Worm (Caenorhabditis elegans) whole organism, early embryonic: ENCODE results near the gene ndus-8.

Experiments
- B0310.2 ChIP-seq: sonication (generic microtip); optimal IDR thresholded peaks from 2 replicates; lab custom pipeline; 2016; ENCODE audit warnings: mild to moderate bottlenecking, missing genetic modification characterization, missing compliant biosample characterization
- F13C5.2 ChIP-seq: sonication (generic microtip); optimal IDR thresholded peaks from 2 replicates; lab custom pipeline; 2017; ENCODE audit warnings: mild to moderate bottlenecking, missing genetic modification characterization, inconsistent platforms, missing compliant biosample characterization
- aly-1 ChIP-seq: sonication (generic microtip); optimal IDR thresholded peaks from 2 replicates; lab custom pipeline; 2016; ENCODE audit warnings: missing genetic modification characterization, missing compliant biosample characterization
- ama-1 ChIP-seq: fragments of 150-350 bp; optimal IDR thresholded peaks from 2 replicates; lab custom pipeline; 2014
- ceh-13 ChIP-seq: fragments of 200-800 bp; sonication (Bioruptor generic); optimal IDR thresholded peaks from 2 replicates; lab custom pipeline; 2018; ENCODE audit warnings: mild to moderate bottlenecking, missing genetic modification characterization, missing compliant biosample characterization
- ceh-36 ChIP-seq: sonication (generic microtip); optimal IDR thresholded peaks from 2 replicates; lab custom pipeline; 2016; ENCODE audit warnings: missing genetic modification characterization, inconsistent platforms, missing compliant biosample characterization
- ets-7 ChIP-seq: sonication (generic microtip); optimal IDR thresholded peaks from 2 replicates; lab custom pipeline; 2016; ENCODE audit warnings: missing genotype, missing genetic modification characterization, missing compliant biosample characterization
- flt-1 ChIP-seq: fragments of 200-800 bp; sonication (Bioruptor generic); IDR thresholded peaks from 2 replicates; pipeline ENCODE4 v1.3.6; 2022; ENCODE audit warnings: missing genetic modification characterization, missing compliant biosample characterization
- hmbx-1 ChIP-seq: sonication (generic microtip); optimal IDR thresholded peaks from 2 replicates; lab custom pipeline; 2016; ENCODE audit warnings: mild to moderate bottlenecking, missing genetic modification characterization, missing compliant biosample characterization
- hmg-4 ChIP-seq: fragments of 200-800 bp; sonication (Bioruptor generic); optimal IDR thresholded peaks from 2 replicates; lab custom pipeline; 2018; ENCODE audit warnings: mild to moderate bottlenecking, missing genetic modification characterization, missing compliant biosample characterization
- hnd-1 ChIP-seq: sonication (generic microtip); optimal IDR thresholded peaks from 2 replicates; lab custom pipeline; 2016; ENCODE audit warnings: missing genetic modification characterization, missing compliant biosample characterization
- pes-1 ChIP-seq: fragments of 200-800 bp; sonication (Bioruptor generic); IDR thresholded peaks from 2 replicates; pipeline ENCODE4 v1.3.6; 2022; ENCODE audit warnings: missing genetic modification reagents, missing genetic modification characterization, missing compliant biosample characterization
- scrt-1 ChIP-seq: fragments of 200-800 bp; sonication (Bioruptor generic); IDR thresholded peaks from 2 replicates; pipeline ENCODE4 v1.3.6; 2022; ENCODE audit warnings: missing genetic modification characterization, missing compliant biosample characterization
- sea-1 ChIP-seq: fragments of 200-800 bp; sonication (Bioruptor generic); conservative IDR thresholded peaks from 2 replicates; pipeline ENCODE4 v1.3.6; 2022; ENCODE audit warnings: missing genetic modification characterization, missing compliant biosample characterization
- tbx-11 ChIP-seq: fragments of 200-800 bp; sonication (Bioruptor generic); IDR thresholded peaks from 2 replicates; pipeline ENCODE4 v1.3.6; 2022; ENCODE audit warnings: missing genetic modification characterization, missing compliant biosample characterization
- tbx-37 ChIP-seq: fragments of 200-800 bp; sonication (Bioruptor generic); conservative IDR thresholded peaks from 2 replicates; pipeline ENCODE4 v1.3.6; 2022; ENCODE audit warnings: missing genetic modification reagents, missing genetic modification characterization, missing compliant biosample characterization
- tra-4 ChIP-seq: sonication (generic microtip); optimal IDR thresholded peaks from 2 replicates; lab custom pipeline; 2017; ENCODE audit warnings: missing genetic modification characterization, missing compliant biosample characterization

Gene ndus-8

DNA sequence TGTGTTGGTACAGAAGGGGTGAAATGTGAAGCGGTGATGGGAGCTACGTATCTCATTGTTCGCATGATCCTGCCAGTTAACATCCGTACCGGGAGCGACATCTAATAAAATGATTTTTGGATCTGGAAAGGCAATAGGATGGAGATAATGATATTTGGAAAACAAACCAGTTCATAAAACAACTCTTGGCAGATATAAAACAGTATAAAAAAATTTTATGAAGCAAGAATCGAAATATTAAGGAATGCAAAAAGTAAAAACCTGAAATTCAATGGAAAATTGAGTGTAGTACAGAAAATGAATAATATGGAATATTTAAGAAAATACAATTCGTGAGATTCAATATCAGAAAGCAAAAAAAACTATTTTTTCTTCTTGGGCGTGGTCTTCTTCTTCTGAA is 7.4 kb downstream of the ndus-8 start, which contains the start of gene hsp-75:
Gene hsp-75, minus strand, starts transcription at position 101 of the 400 bp plus-strand sequence.
- TF ChIP-seq B0310.2 (tag; lab: Kevin White, UChicago): no peak
- no peak for TF ChIP-seq aly-1 (tag; lab: Kevin White, UChicago)
- TF ChIP-seq ama-1 (lab: Kevin White, UChicago): no peak

DNA sequence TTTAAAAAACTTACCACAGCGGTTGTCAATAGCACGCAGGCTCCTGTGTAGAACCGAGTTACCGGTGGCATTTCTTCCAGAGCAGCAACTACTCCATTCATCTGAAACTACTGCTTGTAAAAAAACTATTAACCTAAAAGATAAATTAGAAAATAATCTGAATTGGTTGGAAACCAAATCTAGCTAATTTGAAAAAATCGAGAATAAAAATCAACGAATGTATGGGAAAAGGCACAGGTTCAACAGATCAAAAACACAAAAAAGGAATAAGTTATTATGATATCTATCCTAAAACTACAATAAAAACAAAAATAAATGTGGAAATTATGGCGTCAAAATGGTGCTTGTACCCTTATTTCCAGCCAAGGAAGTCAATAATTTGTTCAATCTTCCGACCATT is 11.0 kb downstream of the ndus-8 start, which contains the start of gene der-2:
Gene der-2, minus strand, starts transcription at position 101 of the 400 bp plus-strand sequence.
- TF ChIP-seq sea-1 (GFP tag; lab: Robert Waterston, UW) (no peak), flt-1 (GFP tag; lab: Robert Waterston, UW) (no peak), ama-1 (lab: Kevin White, UChicago) (no peak), hmg-4 (GFP tag; lab: Kevin White, UChicago) (no peak), hnd-1 (tag; lab: Kevin White, UChicago) (no peak), pes-1 (GFP tag; lab: Robert Waterston, UW) (no peak), tra-4 (tag; lab: Kevin White, UChicago) (no peak), hmbx-1 (tag; lab: Kevin White, UChicago) (no peak), ets-7 (no peak), ceh-13 (GFP tag; lab: Kevin White, UChicago) (no peak), aly-1 (tag; lab: Kevin White, UChicago) (no peak), B0310.2 (tag; lab: Kevin White, UChicago) (no peak), tbx-11 (GFP tag; lab: Robert Waterston, UW) (no peak)

DNA sequence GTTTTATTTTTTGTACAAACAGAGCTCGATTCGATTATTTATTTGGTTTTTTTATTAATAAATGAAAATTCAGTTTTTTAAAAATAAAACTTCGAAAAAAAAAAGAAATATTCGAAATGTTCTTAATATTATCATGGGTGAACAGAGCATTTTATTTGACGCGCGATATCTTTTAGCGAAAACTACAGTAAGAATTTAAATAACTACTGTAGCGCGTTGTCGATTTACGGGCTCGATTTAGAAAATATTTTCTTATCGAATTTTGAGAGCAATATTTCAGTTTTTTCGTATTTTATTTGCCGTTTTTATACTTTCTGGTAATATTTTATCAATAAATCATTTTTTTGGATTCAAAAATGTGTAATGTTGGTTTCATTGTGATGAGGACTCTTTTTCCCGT is 12.9 kb downstream of the ndus-8 start:
- no peak for TF ChIP-seq ets-7

DNA sequence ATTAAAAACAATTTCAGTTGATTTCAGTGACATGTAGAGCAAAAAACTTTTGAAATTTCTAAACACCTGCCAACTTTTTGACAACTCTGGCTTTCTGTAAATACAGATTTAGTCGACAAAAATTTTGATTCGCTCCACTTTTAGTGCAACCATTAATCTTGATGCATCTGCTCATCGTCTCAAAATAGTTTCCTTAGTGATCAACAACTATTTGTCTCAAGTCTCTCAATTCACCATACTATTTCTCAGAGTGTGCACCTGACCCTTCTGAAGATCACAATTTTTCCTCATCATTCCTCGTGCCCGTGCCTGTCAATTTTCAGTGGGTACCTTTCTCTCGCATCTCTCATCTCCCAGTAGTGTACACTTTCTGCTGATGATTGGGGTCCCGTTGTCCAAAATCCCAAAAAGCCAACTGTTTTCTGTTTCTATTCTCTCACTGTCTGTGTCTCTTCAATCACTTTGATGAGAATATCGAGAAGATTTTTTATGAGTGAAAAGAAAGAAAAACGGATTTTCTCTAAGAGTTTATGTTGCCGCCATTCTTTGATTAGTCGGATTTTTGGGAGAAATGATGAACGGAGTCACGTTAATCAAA is 17.0 kb downstream of the ndus-8 start:
- TF ChIP-seq B0310.2 (tag; lab: Kevin White, UChicago): no peak

DNA sequence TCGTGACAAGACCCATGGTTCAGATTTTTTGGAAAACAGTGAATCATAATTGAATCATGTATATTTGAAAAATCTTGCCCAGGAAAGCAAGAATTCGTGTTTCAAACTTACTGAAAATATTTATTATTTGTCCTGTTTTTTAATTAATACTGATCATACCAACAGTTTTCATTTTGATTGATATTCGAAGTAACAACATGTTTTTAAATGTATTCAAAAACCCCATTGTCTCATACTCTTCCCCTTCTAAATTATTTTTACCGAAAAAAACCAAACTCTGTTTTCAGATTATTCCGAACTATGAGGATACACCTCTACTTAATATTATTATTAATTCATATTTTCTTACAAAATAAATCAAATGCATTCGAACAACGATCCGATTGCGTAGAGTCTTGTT is 17.8 kb downstream of the ndus-8 start, which contains the start of gene R151.1:
Gene R151.1, plus strand, starts transcription at position 301 of the 400 bp plus-strand sequence.
- no peak for TF ChIP-seq F13C5.2 (tag; lab: Kevin White, UChicago)
- TF ChIP-seq B0310.2 (tag; lab: Kevin White, UChicago): no peak
- TF ChIP-seq tra-4 (tag; lab: Kevin White, UChicago): no peak
- no peak for TF ChIP-seq hmg-4 (GFP tag; lab: Kevin White, UChicago)
- no peak for TF ChIP-seq tbx-11 (GFP tag; lab: Robert Waterston, UW)
- TF ChIP-seq hmbx-1 (tag; lab: Kevin White, UChicago): no peak
- TF ChIP-seq aly-1 (tag; lab: Kevin White, UChicago): no peak
- no peak for TF ChIP-seq ets-7
- TF ChIP-seq pes-1 (GFP tag; lab: Robert Waterston, UW): no peak
- TF ChIP-seq sea-1 (GFP tag; lab: Robert Waterston, UW): no peak
- no peak for TF ChIP-seq tbx-37 (GFP tag; lab: Robert Waterston, UW)
- no peak for TF ChIP-seq ama-1 (lab: Kevin White, UChicago)
- no peak for TF ChIP-seq scrt-1
- TF ChIP-seq flt-1 (GFP tag; lab: Robert Waterston, UW): no peak
- TF ChIP-seq ceh-13 (GFP tag; lab: Kevin White, UChicago): no peak
- TF ChIP-seq ceh-36 (tag; lab: Kevin White, UChicago): no peak
- TF ChIP-seq hnd-1 (tag; lab: Kevin White, UChicago): no peak

DNA sequence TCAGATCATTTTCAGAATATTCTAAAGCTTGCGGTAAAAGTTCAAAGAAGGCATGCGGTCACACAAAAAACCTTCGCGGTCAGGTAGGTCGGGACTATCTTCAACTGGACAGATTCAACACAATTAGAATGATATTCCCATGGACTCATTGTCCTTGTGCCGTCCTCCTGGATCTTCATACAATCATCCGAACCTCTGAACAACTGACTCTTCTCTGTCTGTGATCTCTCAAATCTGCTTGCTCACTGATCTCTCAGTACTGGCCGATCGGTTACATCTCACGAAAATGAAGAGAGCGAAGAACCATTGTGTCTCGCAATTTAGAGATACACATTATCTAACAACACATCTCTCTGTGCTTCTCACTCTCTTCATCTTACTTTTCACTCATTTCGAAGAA is 18.5 kb downstream of the ndus-8 start:
- TF ChIP-seq pes-1 (GFP tag; lab: Robert Waterston, UW) (no peak), flt-1 (GFP tag; lab: Robert Waterston, UW) (no peak), aly-1 (tag; lab: Kevin White, UChicago) (no peak), tra-4 (tag; lab: Kevin White, UChicago) (no peak), hmbx-1 (tag; lab: Kevin White, UChicago) (no peak), tbx-37 (GFP tag; lab: Robert Waterston, UW) (no peak), ets-7 (no peak), ceh-13 (GFP tag; lab: Kevin White, UChicago) (no peak), scrt-1 (no peak), sea-1 (GFP tag; lab: Robert Waterston, UW) (no peak)

DNA sequence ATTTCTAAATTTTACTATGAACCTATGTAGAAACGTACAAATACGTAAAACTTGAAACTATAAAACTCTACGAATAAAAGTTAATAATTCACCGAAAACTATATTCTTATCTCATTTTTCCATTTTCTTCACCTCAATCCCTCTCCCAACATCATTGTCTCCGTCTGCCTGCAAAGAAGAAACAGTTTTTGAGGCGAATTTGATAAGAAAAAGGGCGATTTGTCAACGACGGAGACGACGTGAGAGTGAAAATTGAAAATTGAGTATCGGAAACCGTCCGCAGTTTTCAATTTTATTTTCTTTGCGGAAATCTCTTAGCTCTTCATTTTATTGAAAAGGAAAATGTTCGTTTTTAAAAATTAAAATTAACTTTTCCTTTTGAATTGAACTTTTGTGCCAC is 22.0 kb downstream of the ndus-8 start:
- TF ChIP-seq ceh-36 (tag; lab: Kevin White, UChicago) (no peak), tbx-11 (GFP tag; lab: Robert Waterston, UW) (no peak), F13C5.2 (tag; lab: Kevin White, UChicago) (no peak), flt-1 (GFP tag; lab: Robert Waterston, UW) (no peak), tbx-37 (GFP tag; lab: Robert Waterston, UW) (no peak), pes-1 (GFP tag; lab: Robert Waterston, UW) (no peak), ets-7 (no peak), ceh-13 (GFP tag; lab: Kevin White, UChicago) (no peak), tra-4 (tag; lab: Kevin White, UChicago) (no peak), sea-1 (GFP tag; lab: Robert Waterston, UW) (no peak), aly-1 (tag; lab: Kevin White, UChicago) (no peak), hmbx-1 (tag; lab: Kevin White, UChicago) (no peak), scrt-1 (no peak), B0310.2 (tag; lab: Kevin White, UChicago) (no peak), ama-1 (lab: Kevin White, UChicago) (no peak), hnd-1 (tag; lab: Kevin White, UChicago) (no peak), hmg-4 (GFP tag; lab: Kevin White, UChicago) (no peak)
